Worm (Caenorhabditis elegans) whole organism, L3 larva: ENCODE data around the gene T07C4.3.

Experiments
- ceh-16 ChIP-seq: sonication (generic microtip); optimal IDR thresholded peaks from 2 replicates; lab custom pipeline; 2017; ENCODE audit warnings: missing biosample characterization, missing genetic modification characterization
- ceh-82 ChIP-seq: fragments of 150-350 bp; optimal IDR thresholded peaks from 2 replicates; lab custom pipeline; 2014; ENCODE audit warnings: missing biosample characterization, missing genetic modification characterization
- ceh-9 ChIP-seq: sonication (generic microtip); optimal IDR thresholded peaks from 2 replicates; lab custom pipeline; 2018; ENCODE audit warnings: missing biosample characterization, missing genetic modification characterization
- egl-27 ChIP-seq: sonication (generic microtip); optimal IDR thresholded peaks from 4 replicates; lab custom pipeline; 2017; ENCODE audit warnings: missing biosample characterization, missing genetic modification reagents, missing genetic modification characterization
- jun-1 ChIP-seq: fragments of 150-350 bp; optimal IDR thresholded peaks from 2 replicates; lab custom pipeline; 2014; ENCODE audit warnings: missing biosample characterization, missing genetic modification reagents, missing genetic modification characterization
- nhr-11 ChIP-seq: fragments of 150-350 bp; optimal IDR thresholded peaks from 2 replicates; lab custom pipeline; 2014; ENCODE audit warnings: missing biosample characterization, missing genetic modification characterization
- nhr-237 ChIP-seq: fragments of 150-350 bp; optimal IDR thresholded peaks from 2 replicates; lab custom pipeline; 2014; ENCODE audit warnings: missing biosample characterization, missing genetic modification characterization
- unc-39 ChIP-seq: sonication (generic microtip); optimal IDR thresholded peaks from 4 replicates; lab custom pipeline; 2017; ENCODE audit warnings: missing biosample characterization, missing genetic modification characterization
- ztf-11 ChIP-seq: fragments of 150-350 bp; optimal IDR thresholded peaks from 2 replicates; lab custom pipeline; 2014; ENCODE audit warnings: missing biosample characterization, missing genetic modification characterization

DNA sequence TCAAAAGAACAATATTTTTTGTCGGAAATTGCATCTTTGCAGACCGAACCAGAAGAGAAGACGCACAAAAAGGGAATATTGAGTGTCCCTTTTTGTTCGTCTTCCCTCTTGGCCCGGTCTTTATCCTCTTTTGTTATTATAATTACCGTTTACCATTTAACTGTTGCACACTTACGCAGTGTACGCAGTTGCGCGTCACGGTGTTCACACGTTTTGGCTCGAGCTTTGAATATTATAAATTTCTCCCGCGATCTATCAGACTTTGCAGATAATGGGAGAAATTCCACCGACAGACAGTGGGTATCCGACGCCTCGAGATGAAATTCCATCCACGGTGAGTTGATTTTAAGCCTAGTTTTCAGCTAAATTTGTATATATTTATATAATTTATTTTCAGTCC, 31.2 kb upstream of the T07C4.3 start, which contains the start of gene sas-7:
- TF ChIP-seq egl-27 (no peak), ceh-16 (tag; lab: Kevin White, UChicago) (no peak), jun-1 (tag; lab: Kevin White, UChicago) (no peak), ceh-9 (no peak), nhr-237 (tag; lab: Kevin White, UChicago) (no peak), ceh-82 (no peak), ztf-11 (tag; lab: Kevin White, UChicago) (no peak), unc-39 (tag; lab: Kevin White, UChicago) (no peak), nhr-11 (tag; lab: Kevin White, UChicago) (no peak)
